Worm (Caenorhabditis elegans) whole organism, young adult: ENCODE results near the gene F56A8.5.
A peak's percentile ranks its signal among the peaks of the same experiment; 100 is the strongest.

Experiments
- B0035.1 ChIP-seq: sonication (generic microtip); optimal IDR thresholded peaks from 2 replicates; lab custom pipeline; 2016; ENCODE audit warnings: missing genetic modification characterization, mild to moderate bottlenecking, missing compliant biosample characterization, missing genotype, missing genetic modification reagents
- B0336.3 ChIP-seq: fragments of 200-800 bp; sonication (Bioruptor generic); IDR thresholded peaks from 2 replicates; pipeline ENCODE4 v1.3.6; 2022; ENCODE audit warnings: missing genetic modification characterization, missing compliant biosample characterization
- C06A6.2 ChIP-seq: fragments of 200-800 bp; sonication (Bioruptor generic); conservative IDR thresholded peaks from 2 replicates; pipeline ENCODE4 v1.3.6; 2022; ENCODE audit warnings: missing genetic modification characterization, missing compliant biosample characterization
- C17E4.6 ChIP-seq: fragments of 200-800 bp; sonication (Bioruptor generic); IDR thresholded peaks from 2 replicates; pipeline ENCODE4 v1.3.6; 2022; ENCODE audit warnings: missing genetic modification reagents, missing genetic modification characterization, missing compliant biosample characterization
- D2030.7 ChIP-seq: fragments of 200-800 bp; sonication (Bioruptor generic); IDR thresholded peaks from 2 replicates; pipeline ENCODE4 v1.3.6; 2022; ENCODE audit warnings: missing genetic modification reagents, missing genetic modification characterization, missing compliant biosample characterization
- F33H1.4 ChIP-seq: fragments of 200-800 bp; sonication (Bioruptor generic); IDR thresholded peaks from 2 replicates; pipeline ENCODE4 v1.3.6; 2022; ENCODE audit warnings: missing genetic modification reagents, missing genetic modification characterization, missing compliant biosample characterization
- F52B5.7 ChIP-seq: sonication (generic microtip); optimal IDR thresholded peaks from 2 replicates; lab custom pipeline; 2016; ENCODE audit warnings: mild to moderate bottlenecking, missing genetic modification characterization, missing compliant biosample characterization
- T07F8.4 ChIP-seq: sonication (generic microtip); optimal IDR thresholded peaks from 2 replicates; lab custom pipeline; 2016; ENCODE audit warnings: mild to moderate bottlenecking, missing genetic modification characterization, moderate library complexity, missing compliant biosample characterization
- T26A5.8 ChIP-seq: sonication (generic microtip); optimal IDR thresholded peaks from 2 replicates; lab custom pipeline; 2016; ENCODE audit warnings: missing genetic modification characterization, missing compliant biosample characterization
- akir-1 ChIP-seq: fragments of 200-800 bp; sonication (Bioruptor generic); optimal IDR thresholded peaks from 2 replicates; lab custom pipeline; 2018; ENCODE audit warnings: mild to moderate bottlenecking, missing genetic modification characterization, moderate library complexity, missing compliant biosample characterization
- atf-7 ChIP-seq: sonication (generic microtip); optimal IDR thresholded peaks from 2 replicates; lab custom pipeline; 2017; ENCODE audit warnings: mild to moderate bottlenecking, missing genetic modification characterization, missing compliant biosample characterization
- athp-1 ChIP-seq: sonication (generic microtip); optimal IDR thresholded peaks from 2 replicates; lab custom pipeline; 2017; ENCODE audit warnings: mild to moderate bottlenecking, missing genetic modification characterization, missing compliant biosample characterization
- attf-5 ChIP-seq: fragments of 200-800 bp; sonication (Bioruptor generic); optimal IDR thresholded peaks from 2 replicates; lab custom pipeline; 2018; ENCODE audit warnings: mild to moderate bottlenecking, missing genetic modification characterization, missing compliant biosample characterization
- ccch-3 ChIP-seq: fragments of 200-800 bp; sonication (Bioruptor generic); optimal IDR thresholded peaks from 2 replicates; lab custom pipeline; 2018; ENCODE audit warnings: mild to moderate bottlenecking, missing genetic modification characterization, missing compliant biosample characterization
- cebp-1 ChIP-seq, 2 experiments: fragments of 200-800 bp in 1 of 2; sonication (Bioruptor generic) in 1 of 2; sonication (generic microtip) in 1 of 2; IDR thresholded peaks in 1 of 2; optimal IDR thresholded peaks in 1 of 2; 2 replicates each; pipeline versions ENCODE4 v1.3.6 to Lab custom; 2017 to 2022; ENCODE audit warnings: missing compliant biosample characterization in 2 of 2, missing genetic modification characterization in 2 of 2, mild to moderate bottlenecking in 1 of 2, missing genetic modification reagents in 1 of 2, moderate library complexity in 1 of 2
- ceh-100 ChIP-seq: fragments of 200-800 bp; sonication (Bioruptor generic); IDR thresholded peaks from 2 replicates; pipeline ENCODE4 v1.3.6; 2022; ENCODE audit warnings: missing genetic modification reagents, missing genetic modification characterization, missing compliant biosample characterization
- ceh-27 ChIP-seq: fragments of 200-800 bp; sonication (Bioruptor generic); optimal IDR thresholded peaks from 2 replicates; lab custom pipeline; 2018; ENCODE audit warnings: mild to moderate bottlenecking, missing genetic modification characterization, moderate library complexity, missing compliant biosample characterization
- ceh-40 ChIP-seq: fragments of 200-800 bp; sonication (Bioruptor generic); IDR thresholded peaks from 2 replicates; pipeline ENCODE4 v1.3.6; 2022; ENCODE audit warnings: missing genetic modification characterization, missing compliant biosample characterization
- ceh-91 ChIP-seq: fragments of 200-800 bp; sonication (Bioruptor generic); IDR thresholded peaks from 2 replicates; pipeline ENCODE4 v1.3.6; 2022; ENCODE audit warnings: missing genetic modification reagents, missing genetic modification characterization, missing compliant biosample characterization
- chd-7 ChIP-seq: sonication (generic microtip); optimal IDR thresholded peaks from 2 replicates; lab custom pipeline; 2016; ENCODE audit warnings: mild to moderate bottlenecking, missing genetic modification characterization, moderate library complexity, missing compliant biosample characterization
- dox-1 ChIP-seq: fragments of 200-800 bp; sonication (Bioruptor generic); IDR thresholded peaks from 2 replicates; pipeline ENCODE4 v1.3.6; 2022; ENCODE audit warnings: missing genetic modification reagents, missing genetic modification characterization, missing compliant biosample characterization
- dpl-1 ChIP-seq: fragments of 150-350 bp; optimal IDR thresholded peaks from 2 replicates; lab custom pipeline; 2014; ENCODE audit warnings: missing biosample characterization, missing genetic modification reagents, missing genetic modification characterization
- efl-1 ChIP-seq: fragments of 150-350 bp; optimal IDR thresholded peaks from 2 replicates; lab custom pipeline; 2014; ENCODE audit warnings: missing biosample characterization, missing genetic modification reagents, missing genetic modification characterization
- egrh-3 ChIP-seq: fragments of 200-800 bp; sonication (Bioruptor generic); IDR thresholded peaks from 2 replicates; pipeline ENCODE4 v1.3.6; 2022; ENCODE audit warnings: missing genetic modification reagents, missing genetic modification characterization, missing compliant biosample characterization
- ekl-4 ChIP-seq: fragments of 200-800 bp; sonication (Bioruptor generic); IDR thresholded peaks from 2 replicates; pipeline ENCODE4 v1.3.6; 2022; ENCODE audit warnings: missing genetic modification reagents, missing genetic modification characterization, missing compliant biosample characterization
- hmg-1.2 ChIP-seq: fragments of 200-800 bp; sonication (Bioruptor generic); IDR thresholded peaks from 2 replicates; pipeline ENCODE4 v1.3.6; 2022; ENCODE audit warnings: missing genetic modification reagents, missing genetic modification characterization, missing compliant biosample characterization
- lin-26 ChIP-seq: fragments of 200-800 bp; sonication (Bioruptor generic); IDR thresholded peaks from 2 replicates; pipeline ENCODE4 v1.3.6; 2022; ENCODE audit warnings: missing genetic modification reagents, missing genetic modification characterization, missing compliant biosample characterization
- lin-35 ChIP-seq, 3 experiments: fragments of 150-350 bp in 2 of 3; sonication (generic microtip) in 1 of 3; optimal IDR thresholded peaks; 2 replicates each; lab custom pipeline; 2014 to 2018; ENCODE audit warnings: missing biosample characterization in 3 of 3, missing genetic modification characterization in 3 of 3, missing genetic modification reagents in 3 of 3
- lir-1 ChIP-seq: fragments of 200-800 bp; sonication (Bioruptor generic); conservative IDR thresholded peaks from 2 replicates; pipeline ENCODE4 v1.3.6; 2022; ENCODE audit warnings: missing genetic modification reagents, missing genetic modification characterization, missing compliant biosample characterization
- lsl-1 ChIP-seq: fragments of 200-800 bp; sonication (Bioruptor generic); optimal IDR thresholded peaks from 2 replicates; lab custom pipeline; 2018; ENCODE audit warnings: mild to moderate bottlenecking, missing genetic modification characterization, moderate library complexity, missing compliant biosample characterization
- lsy-27 ChIP-seq: sonication (generic microtip); optimal IDR thresholded peaks from 2 replicates; lab custom pipeline; 2017; ENCODE audit warnings: missing genetic modification characterization, mild to moderate bottlenecking, missing compliant biosample characterization, antibody characterized with exemption, missing genotype, borderline replicate concordance; ENCODE audit not compliant: insufficient read depth
- madf-6 ChIP-seq: fragments of 200-800 bp; sonication (Bioruptor generic); IDR thresholded peaks from 2 replicates; pipeline ENCODE4 v1.3.6; 2022; ENCODE audit warnings: missing genetic modification reagents, missing genetic modification characterization, missing compliant biosample characterization
- madf-8 ChIP-seq: fragments of 200-800 bp; sonication (Bioruptor generic); conservative IDR thresholded peaks from 2 replicates; pipeline ENCODE4 v1.3.6; 2022; ENCODE audit warnings: missing genetic modification reagents, missing genetic modification characterization, missing compliant biosample characterization
- mcd-1 ChIP-seq: fragments of 200-800 bp; sonication (Bioruptor generic); IDR thresholded peaks from 2 replicates; pipeline ENCODE4 v1.3.6; 2022; ENCODE audit warnings: missing genetic modification reagents, missing genetic modification characterization, missing compliant biosample characterization
- nhr-120 ChIP-seq: fragments of 200-800 bp; sonication (Bioruptor generic); IDR thresholded peaks from 2 replicates; pipeline ENCODE4 v1.3.6; 2022; ENCODE audit warnings: missing genetic modification characterization, missing compliant biosample characterization
- rcor-1 ChIP-seq: fragments of 200-800 bp; sonication (Bioruptor generic); IDR thresholded peaks from 2 replicates; pipeline ENCODE4 v1.3.6; 2022; ENCODE audit warnings: missing genetic modification reagents, missing genetic modification characterization, missing compliant biosample characterization
- sdz-38 ChIP-seq: sonication (generic microtip); optimal IDR thresholded peaks from 2 replicates; lab custom pipeline; 2016; ENCODE audit warnings: missing genotype, missing genetic modification characterization, missing compliant biosample characterization
- sea-2 ChIP-seq: fragments of 200-800 bp; sonication (Bioruptor generic); IDR thresholded peaks from 2 replicates; pipeline ENCODE4 v1.3.6; 2022; ENCODE audit warnings: missing genetic modification characterization, missing compliant biosample characterization
- snpc-1.3 ChIP-seq: sonication (generic microtip); optimal IDR thresholded peaks from 2 replicates; lab custom pipeline; 2017; ENCODE audit warnings: missing genetic modification characterization, mild to moderate bottlenecking, missing compliant biosample characterization, antibody characterized with exemption, moderate library complexity, missing genotype, missing genetic modification reagents; ENCODE audit not compliant: insufficient read depth
- snpc-3.4 ChIP-seq: sonication (generic microtip); optimal IDR thresholded peaks from 2 replicates; lab custom pipeline; 2017; ENCODE audit warnings: missing genetic modification characterization, mild to moderate bottlenecking, missing compliant biosample characterization, antibody characterized with exemption, moderate library complexity, missing genotype, missing genetic modification reagents
- tbp1 ChIP-seq: fragments of 200-800 bp; sonication (Bioruptor generic); optimal IDR thresholded peaks from 2 replicates; lab custom pipeline; 2018; ENCODE audit warnings: mild to moderate bottlenecking, missing genetic modification characterization, missing compliant biosample characterization
- xnd-1 ChIP-seq: sonication (generic microtip); optimal IDR thresholded peaks from 2 replicates; lab custom pipeline; 2016; ENCODE audit warnings: missing genotype, missing genetic modification reagents, missing genetic modification characterization, missing compliant biosample characterization
- zfh-2 ChIP-seq: fragments of 200-800 bp; sonication (Bioruptor generic); conservative IDR thresholded peaks from 2 replicates; pipeline ENCODE4 v1.3.6; 2022; ENCODE audit warnings: missing genetic modification reagents, missing genetic modification characterization, missing compliant biosample characterization
- ztf-18 ChIP-seq: sonication (generic microtip); optimal IDR thresholded peaks from 2 replicates; lab custom pipeline; 2016; ENCODE audit warnings: missing genotype, mild to moderate bottlenecking, missing genetic modification characterization, missing compliant biosample characterization

Gene F56A8.5

DNA sequence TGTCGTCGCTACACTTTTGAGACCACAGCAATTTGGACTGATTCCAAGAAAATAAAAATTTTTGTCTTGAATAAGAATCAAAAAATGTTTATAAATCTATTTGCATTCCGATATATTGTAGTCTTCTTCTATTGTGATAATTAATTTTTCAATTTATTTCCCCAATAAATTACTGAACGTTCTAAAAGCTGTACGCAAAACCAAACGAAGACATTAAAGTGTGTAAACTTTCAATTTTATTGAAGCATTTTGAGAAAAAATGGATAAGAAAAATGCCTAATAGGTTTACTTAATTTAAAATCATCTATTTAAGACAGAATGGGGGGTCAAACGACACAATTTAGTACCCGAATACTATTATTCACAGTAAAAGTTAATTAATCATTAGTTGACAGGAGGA is 36.9 kb downstream of the F56A8.5 start (continued):
- TF ChIP-seq C06A6.2 (GFP tag; lab: Robert Waterston, UW) (no peak), sdz-38 (no peak), cebp-1 (GFP tag; IDR thresholded peaks at IDR 0.05; lab: Robert Waterston, UW) (no peak), cebp-1 (tag; optimal IDR thresholded peaks at IDR 0.05; lab: Kevin White, UChicago) (peak; percentile 6), C17E4.6 (no peak), lir-1 (GFP tag; lab: Robert Waterston, UW) (no peak)

DNA sequence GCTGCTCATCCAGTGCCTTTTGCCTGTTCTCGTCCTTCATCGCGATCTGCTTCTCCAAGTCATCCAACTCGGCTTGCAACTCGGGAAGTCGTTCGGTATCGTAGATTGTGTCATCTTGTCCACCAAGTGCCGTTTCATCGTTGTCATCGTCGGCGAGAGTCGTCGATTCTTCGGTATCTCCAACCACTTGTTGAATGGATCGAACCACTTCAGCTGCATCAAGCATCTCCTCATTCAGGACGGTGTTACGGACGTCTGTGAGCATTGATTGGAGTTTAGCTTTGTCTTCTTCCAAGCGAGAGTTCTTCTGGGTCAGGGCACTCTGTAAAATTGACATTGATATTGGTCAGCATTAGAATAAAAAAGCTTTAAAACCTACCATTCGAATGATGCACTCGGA is 39.9 kb downstream of the F56A8.5 start:
- TF ChIP-seq F52B5.7 (tag; lab: Kevin White, UChicago), result no peak
- TF ChIP-seq lin-26 (GFP tag; lab: Robert Waterston, UW), result peak; percentile 35; the same call in 1 of the 2 replicates
- TF ChIP-seq ceh-91 (GFP tag; lab: Robert Waterston, UW), result no peak
- no peak for TF ChIP-seq ccch-3 (GFP tag; lab: Kevin White, UChicago)
- TF ChIP-seq T26A5.8, result no peak
- TF ChIP-seq akir-1 (GFP tag; lab: Kevin White, UChicago), result no peak
- no peak for TF ChIP-seq ceh-27 (GFP tag; lab: Kevin White, UChicago)
- TF ChIP-seq sea-2, result no peak

DNA sequence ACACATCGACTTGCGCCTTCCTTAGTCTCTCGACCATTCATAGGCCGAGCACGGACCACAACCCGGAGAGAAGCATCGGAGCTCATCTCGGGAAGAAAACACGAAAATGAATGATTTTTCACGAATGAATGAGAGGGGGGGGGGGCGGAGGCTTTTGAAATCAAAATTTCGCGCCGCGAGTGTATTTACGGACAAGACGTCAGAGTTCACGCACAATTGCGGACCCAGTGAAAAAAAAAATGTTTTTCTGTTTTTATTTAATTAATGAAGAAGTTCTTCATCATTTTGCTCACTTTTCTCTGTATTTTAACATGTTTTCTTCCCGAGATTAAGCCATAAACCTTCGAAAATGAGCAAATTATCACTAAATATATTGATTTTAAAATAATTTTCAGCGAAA is 41.4 kb downstream of the F56A8.5 start, which contains the start of the genes klp-19 and slc-36.1:
Gene klp-19, minus strand, starts transcription at position 153 of the 400 bp plus-strand sequence.
Gene slc-36.1, plus strand, starts transcription at position 396 of the 400 bp plus-strand sequence.
- peak; percentile 66 for TF ChIP-seq ceh-91 (GFP tag; lab: Robert Waterston, UW)
- TF ChIP-seq chd-7 (tag; lab: Kevin White, UChicago), result no peak
- no peak for TF ChIP-seq ekl-4 (GFP tag; lab: Robert Waterston, UW)
- TF ChIP-seq C17E4.6, result peak; percentile 37; the same call in 1 of the 2 replicates
- TF ChIP-seq lsy-27, result no peak
- TF ChIP-seq tbp1, result peak; percentile 11
- no peak for TF ChIP-seq B0336.3
- no peak for TF ChIP-seq ztf-18 (tag; lab: Kevin White, UChicago)
- TF ChIP-seq hmg-1.2 (GFP tag; lab: Robert Waterston, UW), result peak; percentile 13; the same call in 1 of the 2 replicates
- no peak for TF ChIP-seq attf-5 (GFP tag; lab: Kevin White, UChicago)
- TF ChIP-seq D2030.7, result peak; percentile 86
- no peak for TF ChIP-seq ceh-40 (GFP tag; lab: Robert Waterston, UW)
- TF ChIP-seq B0035.1 (tag; lab: Kevin White, UChicago), result no peak
- TF ChIP-seq athp-1 (tag; lab: Kevin White, UChicago), result peak; percentile 53
- TF ChIP-seq cebp-1 (GFP tag; IDR thresholded peaks at IDR 0.05; lab: Robert Waterston, UW), result no peak
- TF ChIP-seq cebp-1 (tag; optimal IDR thresholded peaks at IDR 0.05; lab: Kevin White, UChicago), result peak; percentile 41
- TF ChIP-seq rcor-1 (GFP tag; lab: Robert Waterston, UW), result peak; percentile 47
- peak; percentile 60 for TF ChIP-seq xnd-1 (tag; lab: Kevin White, UChicago)
- peak; percentile 88 for TF ChIP-seq efl-1 (GFP tag; lab: Kevin White, UChicago)
- TF ChIP-seq dpl-1, result peak; percentile 84
- peak; percentile 51 for TF ChIP-seq snpc-3.4 (tag; lab: Kevin White, UChicago)
- TF ChIP-seq T07F8.4 (tag; lab: Kevin White, UChicago), result no peak
- TF ChIP-seq atf-7 (tag; lab: Kevin White, UChicago), result no peak
- peak in 1 of 3 experiments; percentile 44 for TF ChIP-seq lin-35 (GFP tag; optimal IDR thresholded peaks at IDR 0.05; lab: Kevin White, UChicago)
- TF ChIP-seq dox-1 (GFP tag; lab: Robert Waterston, UW), result peak; percentile 68
- TF ChIP-seq mcd-1 (GFP tag; lab: Robert Waterston, UW), result peak; percentile 62
- peak; percentile 90 for TF ChIP-seq madf-6 (GFP tag; lab: Robert Waterston, UW)
- TF ChIP-seq madf-8 (GFP tag; lab: Robert Waterston, UW), result peak; percentile 52; the same call in 1 of the 2 replicates
- peak; percentile 48 for TF ChIP-seq ceh-100 (GFP tag; lab: Robert Waterston, UW)
- TF ChIP-seq nhr-120, result no peak
- TF ChIP-seq lsl-1 (GFP tag; lab: Kevin White, UChicago), result peak; percentile 64
- peak; percentile 69 for TF ChIP-seq F33H1.4
- peak; percentile 56 for TF ChIP-seq snpc-1.3 (tag; lab: Kevin White, UChicago)
- no peak for TF ChIP-seq zfh-2 (GFP tag; lab: Robert Waterston, UW)
- TF ChIP-seq egrh-3 (GFP tag; lab: Robert Waterston, UW), result peak; percentile 62
